Worm (Caenorhabditis elegans): ENCODE data around the gene Y57G11A.2.
"Not testable (repeated sequence)": the region's sequence is repeated elsewhere in the genome, so short reads cannot be mapped to it uniquely, and the experiment has no call there.

The Y57G11A.2 gene

ce11 chrIV:14551870-14552269 is 32.5 kb upstream of the Y57G11A.2 start, which contains the start of gene pals-30:
Gene pals-30 (minus strand): TSS chrIV:14551970.
- not testable (repeated sequence) for TF ChIP-seq che-1, ztf-16, sox-4 (tag; optimal IDR thresholded peaks at IDR 0.05)

DNA sequence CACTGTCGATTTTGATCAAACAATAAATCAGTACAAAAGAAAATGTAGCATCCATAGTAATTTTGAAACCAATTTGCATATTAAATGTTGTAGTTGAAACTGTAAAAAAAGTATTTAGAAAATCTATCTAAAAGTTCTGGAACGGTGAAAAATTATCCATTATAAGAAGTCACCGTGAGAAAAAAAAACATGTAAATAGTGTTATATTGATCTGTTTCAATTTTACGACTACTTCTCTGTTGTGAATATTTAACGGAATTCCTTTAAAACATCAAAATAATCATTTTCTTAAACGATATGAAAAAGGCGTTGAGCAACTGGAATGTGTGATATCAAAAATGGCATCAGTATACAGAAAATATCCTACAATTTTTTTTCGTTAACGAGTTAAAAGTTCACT is 30.0 kb upstream of the Y57G11A.2 start, which contains the start of gene T27E7.9:
Gene T27E7.9, minus strand, starts transcription at position 101 of the 400 bp plus-strand sequence.
- TF ChIP-seq fax-1 (tag; optimal IDR thresholded peaks at IDR 0.05), result no peak
- no peak for TF ChIP-seq C38D4.7 (GFP tag; optimal IDR thresholded peaks at IDR 0.05)
- TF ChIP-seq odd-2 (tag; optimal IDR thresholded peaks at IDR 0.05), result no peak

DNA sequence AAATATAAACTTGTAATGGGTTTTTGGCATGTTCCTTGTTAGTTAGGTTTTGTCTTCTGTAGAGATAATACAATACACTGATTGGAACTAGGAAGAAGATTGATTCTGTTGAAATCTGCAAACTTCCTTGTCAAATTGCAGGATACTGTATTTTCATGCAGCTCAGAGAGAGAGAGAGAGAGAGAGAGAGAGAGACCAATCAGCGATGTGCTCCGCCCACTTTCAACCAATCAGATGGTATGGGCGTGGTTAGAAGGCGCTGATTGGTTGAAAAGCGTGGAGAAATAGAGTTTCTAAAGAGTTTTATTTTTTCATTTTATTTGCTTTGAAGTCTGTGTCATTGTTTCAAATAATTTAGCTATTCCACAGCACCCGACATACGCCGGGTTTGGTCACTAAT is 28.0 kb upstream of the Y57G11A.2 start:
- no peak for TF ChIP-seq ceh-9 (tag; optimal IDR thresholded peaks at IDR 0.05)
- peak; percentile 93 for TF ChIP-seq nfya-1 (tag; optimal IDR thresholded peaks at IDR 0.05)

ce11 chrIV:14542517-14542916 is 23.2 kb upstream of the Y57G11A.2 start, which contains the start of gene pals-29:
Gene pals-29 (minus strand): TSS chrIV:14542617.
- TF ChIP-seq unc-42 (tag; optimal IDR thresholded peaks at IDR 0.05) (no peak), pros-1 (tag; optimal IDR thresholded peaks at IDR 0.05) (no peak), unc-86 (tag; optimal IDR thresholded peaks at IDR 0.05) (no peak), che-1 (tag; optimal IDR thresholded peaks at IDR 0.05) (no peak)

DNA sequence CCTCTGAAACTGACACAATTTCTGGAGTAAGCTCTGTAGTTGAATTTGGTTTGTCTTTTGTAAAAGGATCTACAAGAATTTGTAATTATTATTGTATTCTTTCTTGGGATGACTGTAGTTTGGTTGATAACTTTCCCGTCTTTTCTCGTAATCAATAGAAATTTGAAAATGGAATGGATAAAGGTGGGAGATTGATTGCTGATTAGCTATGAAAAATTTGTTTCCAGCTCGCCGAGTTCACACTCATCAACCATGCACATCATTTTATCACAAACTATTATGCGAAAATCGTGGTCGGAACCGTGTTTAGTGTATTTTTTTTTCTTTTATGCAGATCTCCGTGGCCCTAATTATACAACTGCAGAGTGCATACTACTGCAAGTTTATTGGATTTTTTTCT is 17.6 kb upstream of the Y57G11A.2 start, which contains the start of gene T27E7.5:
Gene T27E7.5, plus strand, starts transcription at position 253 of the 400 bp plus-strand sequence.
- no peak for TF ChIP-seq hlh-13 (GFP tag; optimal IDR thresholded peaks at IDR 0.05)
- no peak for TF ChIP-seq ceh-48 (tag; optimal IDR thresholded peaks at IDR 0.05)
- TF ChIP-seq K09A11.1 (tag; optimal IDR thresholded peaks at IDR 0.05; ENCODE audit: insufficient read depth), result no peak
- TF ChIP-seq ceh-30 (tag; optimal IDR thresholded peaks at IDR 0.05), result no peak
- TF ChIP-seq elt-4 (tag; optimal IDR thresholded peaks at IDR 0.05), result no peak

DNA sequence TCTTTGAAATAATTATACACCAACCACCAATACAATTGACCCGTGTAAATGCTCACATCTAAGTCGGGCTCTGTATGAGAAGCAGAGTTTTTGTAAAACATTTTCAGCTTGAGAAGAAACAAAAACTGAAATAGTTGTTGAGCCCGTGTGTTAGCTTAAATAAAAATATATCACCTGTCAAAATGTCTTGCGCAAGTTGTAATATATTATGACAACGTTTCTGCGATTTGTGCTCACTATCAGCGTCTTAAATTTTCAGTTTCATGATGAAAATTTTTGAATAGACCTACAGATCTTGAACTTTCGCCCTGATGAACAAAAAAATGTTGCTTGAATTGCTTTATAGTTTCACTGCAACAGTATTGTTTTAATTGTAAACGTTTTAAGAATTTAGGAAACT is 15.6 kb upstream of the Y57G11A.2 start, which contains the start of gene T27E7.4:
Gene T27E7.4, minus strand, starts transcription at position 101 of the 400 bp plus-strand sequence.
- TF ChIP-seq C38D4.7 (GFP tag; optimal IDR thresholded peaks at IDR 0.05) (no peak), hlh-8 (tag; optimal IDR thresholded peaks at IDR 0.05) (no peak), C08G9.2 (tag; optimal IDR thresholded peaks at IDR 0.05) (no peak), hlh-15 (tag; optimal IDR thresholded peaks at IDR 0.05) (no peak), hlh-30 (tag; optimal IDR thresholded peaks at IDR 0.05; ENCODE audit: insufficient read depth) (no peak), madf-2 (tag; optimal IDR thresholded peaks at IDR 0.05) (no peak), pax-1 (tag; optimal IDR thresholded peaks at IDR 0.05) (no peak), npax-4 (tag; optimal IDR thresholded peaks at IDR 0.05) (no peak), K09A11.1 (tag; optimal IDR thresholded peaks at IDR 0.05; ENCODE audit: insufficient read depth) (no peak), ceh-19 (GFP tag; optimal IDR thresholded peaks at IDR 0.05) (no peak), pqm-1 (tag; optimal IDR thresholded peaks at IDR 0.05) (no peak), syd-9 (tag; optimal IDR thresholded peaks at IDR 0.05) (no peak), ahr-1 (tag; optimal IDR thresholded peaks at IDR 0.05) (no peak), nhr-11 (tag; optimal IDR thresholded peaks at IDR 0.05) (no peak), ama-1 (optimal IDR thresholded peaks at IDR 0.05) (no peak), fax-1 (tag; optimal IDR thresholded peaks at IDR 0.05) (no peak), ceh-48 (tag; optimal IDR thresholded peaks at IDR 0.05) (no peak), F13H6.1 (tag; optimal IDR thresholded peaks at IDR 0.05) (no peak)

ce11 chrIV:14532366-14532765 is 13.0 kb upstream of the Y57G11A.2 start:
- no peak for TF ChIP-seq C38D4.7 (GFP tag; optimal IDR thresholded peaks at IDR 0.05)
- TF ChIP-seq ceh-6 (GFP tag; optimal IDR thresholded peaks at IDR 0.05), result no peak
- TF ChIP-seq che-1 (tag; optimal IDR thresholded peaks at IDR 0.05), result no peak
- TF ChIP-seq ceh-34 (tag; optimal IDR thresholded peaks at IDR 0.05), result no peak
- TF ChIP-seq pag-3 (tag; optimal IDR thresholded peaks at IDR 0.05; ENCODE audit: borderline replicate concordance), result no peak
- TF ChIP-seq pax-1 (tag; optimal IDR thresholded peaks at IDR 0.05), result no peak
- no peak for TF ChIP-seq sox-2 (GFP tag; IDR thresholded peaks at IDR 0.05)
- no peak for TF ChIP-seq hlh-8 (tag; optimal IDR thresholded peaks at IDR 0.05)
- no peak for TF ChIP-seq ahr-1 (tag; optimal IDR thresholded peaks at IDR 0.05)
